Worm (Caenorhabditis elegans): ENCODE results near the gene dbl-1.

DNA sequence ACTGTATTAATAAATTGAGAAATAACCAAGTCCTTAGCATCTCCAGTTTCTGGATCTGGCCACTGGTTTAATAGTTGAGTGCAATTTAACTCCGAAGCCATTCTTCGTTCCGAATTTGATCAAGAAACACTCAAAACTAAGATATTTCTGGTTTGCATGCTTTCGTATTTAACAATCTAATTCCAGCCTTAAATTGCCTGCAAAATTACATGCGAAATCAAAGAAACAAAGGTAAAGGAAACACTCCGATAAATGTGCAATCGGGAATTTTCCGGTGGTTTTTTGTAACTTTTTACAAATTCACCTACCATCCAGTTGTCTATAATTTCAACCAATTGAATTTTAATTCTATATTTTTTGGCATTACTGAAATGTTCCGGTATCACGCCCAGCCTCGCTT, 43.9 kb downstream of the dbl-1 start, which contains the start of gene dmsr-10:
- no peak for TF ChIP-seq W03F9.2 (tag; optimal IDR thresholded peaks at IDR 0.05)
- TF ChIP-seq him-1 (tag; optimal IDR thresholded peaks at IDR 0.05): no peak
